Worm (Caenorhabditis elegans) whole organism, L2 larva: ENCODE data around the gene sld-5.

ENCODE experiments used
- C34F6.9 ChIP-seq: fragments of 150-350 bp; optimal IDR thresholded peaks from 2 replicates; lab custom pipeline; 2014; ENCODE audit warnings: missing biosample characterization, missing genetic modification characterization
- R02D3.7 ChIP-seq: fragments of 150-350 bp; optimal IDR thresholded peaks from 2 replicates; lab custom pipeline; 2014; ENCODE audit warnings: missing biosample characterization, missing genetic modification characterization
- Y55F3AM.14 ChIP-seq: fragments of 200-800 bp; sonication (Bioruptor generic); optimal IDR thresholded peaks from 2 replicates; lab custom pipeline; 2018; ENCODE audit warnings: mild to moderate bottlenecking, missing genetic modification characterization, missing compliant biosample characterization
- ama-1 ChIP-seq: fragments of 150-350 bp; optimal IDR thresholded peaks from 2 replicates; lab custom pipeline; 2018; ENCODE audit warnings: inconsistent platforms
- blmp-1 ChIP-seq: sonication (generic microtip); optimal IDR thresholded peaks from 2 replicates; lab custom pipeline; 2017; ENCODE audit warnings: missing genetic modification characterization, mild to moderate bottlenecking, missing compliant biosample characterization, antibody characterized with exemption, moderate library complexity; ENCODE audit not compliant: insufficient read depth
- ceh-16 ChIP-seq: fragments of 150-350 bp; optimal IDR thresholded peaks from 2 replicates; lab custom pipeline; 2014; ENCODE audit warnings: missing biosample characterization, missing genetic modification characterization
- ceh-82 ChIP-seq: fragments of 150-350 bp; optimal IDR thresholded peaks from 2 replicates; lab custom pipeline; 2014; ENCODE audit warnings: missing biosample characterization, missing genetic modification characterization
- dmd-4 ChIP-seq: sonication (generic microtip); optimal IDR thresholded peaks from 2 replicates; lab custom pipeline; 2017; ENCODE audit warnings: missing biosample characterization, missing genetic modification characterization
- egl-27 ChIP-seq: sonication (generic microtip); optimal IDR thresholded peaks from 3 replicates; lab custom pipeline; 2017; ENCODE audit warnings: missing biosample characterization, missing genetic modification reagents, missing genetic modification characterization
- elt-1 ChIP-seq: fragments of 150-350 bp; optimal IDR thresholded peaks from 2 replicates; lab custom pipeline; 2014; ENCODE audit warnings: missing biosample characterization, missing genetic modification characterization
- fos-1 ChIP-seq: fragments of 150-350 bp; optimal IDR thresholded peaks from 2 replicates; lab custom pipeline; 2014; ENCODE audit warnings: missing biosample characterization, missing genetic modification characterization
- gmeb-1 ChIP-seq: fragments of 150-350 bp; optimal IDR thresholded peaks from 2 replicates; lab custom pipeline; 2014; ENCODE audit warnings: missing biosample characterization, missing genetic modification characterization
- lin-39 ChIP-seq: fragments of 150-350 bp; optimal IDR thresholded peaks from 2 replicates; lab custom pipeline; 2014; ENCODE audit warnings: missing biosample characterization, missing genetic modification reagents, missing genetic modification characterization
- lsy-2 ChIP-seq, 2 experiments: fragments of 150-350 bp in 1 of 2; sonication (generic microtip) in 1 of 2; optimal IDR thresholded peaks; 2 replicates each; lab custom pipeline; 2014 to 2017; ENCODE audit warnings: missing biosample characterization in 2 of 2, missing genetic modification characterization in 2 of 2
- mbf-1 ChIP-seq: sonication (generic microtip); optimal IDR thresholded peaks from 2 replicates; lab custom pipeline; 2017; ENCODE audit warnings: missing biosample characterization, missing genetic modification characterization
- mdl-1 ChIP-seq, 2 experiments: fragments of 150-350 bp in 1 of 2; sonication (generic microtip) in 1 of 2; optimal IDR thresholded peaks; 2 replicates each; lab custom pipeline; 2017; ENCODE audit warnings: missing biosample characterization in 2 of 2, missing genetic modification characterization in 2 of 2
- nhr-10 ChIP-seq: sonication (generic microtip); optimal IDR thresholded peaks from 2 replicates; lab custom pipeline; 2017; ENCODE audit warnings: missing biosample characterization, missing genetic modification characterization
- nhr-12 ChIP-seq: fragments of 150-350 bp; optimal IDR thresholded peaks from 2 replicates; lab custom pipeline; 2014; ENCODE audit warnings: missing biosample characterization, missing genetic modification characterization
- nhr-21 ChIP-seq: fragments of 150-350 bp; optimal IDR thresholded peaks from 2 replicates; lab custom pipeline; 2014; ENCODE audit warnings: missing biosample characterization, missing genetic modification characterization
- nhr-23 ChIP-seq: fragments of 150-350 bp; optimal IDR thresholded peaks from 2 replicates; lab custom pipeline; 2014; ENCODE audit warnings: missing biosample characterization, missing genetic modification reagents, missing genetic modification characterization
- nhr-237 ChIP-seq: fragments of 150-350 bp; optimal IDR thresholded peaks from 2 replicates; lab custom pipeline; 2014; ENCODE audit warnings: missing biosample characterization, missing genetic modification characterization
- nhr-6 ChIP-seq: fragments of 150-350 bp; optimal IDR thresholded peaks from 2 replicates; lab custom pipeline; 2014; ENCODE audit warnings: missing biosample characterization, missing genetic modification characterization
- nhr-77 ChIP-seq: fragments of 150-350 bp; optimal IDR thresholded peaks from 2 replicates; lab custom pipeline; 2014; ENCODE audit warnings: missing biosample characterization, missing genetic modification characterization
- peb-1 ChIP-seq: fragments of 150-350 bp; optimal IDR thresholded peaks from 2 replicates; lab custom pipeline; 2014; ENCODE audit warnings: missing biosample characterization, missing genetic modification characterization
- sem-4 ChIP-seq: fragments of 150-350 bp; optimal IDR thresholded peaks from 2 replicates; lab custom pipeline; 2014; ENCODE audit warnings: missing biosample characterization, missing genetic modification reagents, missing genetic modification characterization
- skn-1 ChIP-seq: sonication (generic microtip); optimal IDR thresholded peaks from 2 replicates; lab custom pipeline; 2017; ENCODE audit warnings: missing biosample characterization, missing genetic modification characterization
- sma-3 ChIP-seq: sonication (generic microtip); optimal IDR thresholded peaks from 2 replicates; lab custom pipeline; 2016; ENCODE audit warnings: missing genetic modification reagents, missing genetic modification characterization, missing compliant biosample characterization
- snpc-4 ChIP-seq: fragments of 150-350 bp; optimal IDR thresholded peaks from 2 replicates; lab custom pipeline; 2014; ENCODE audit warnings: missing biosample characterization, missing genetic modification characterization
- unc-55 ChIP-seq: fragments of 150-350 bp; sonication (generic microtip); optimal IDR thresholded peaks from 3 replicates; lab custom pipeline; 2014; ENCODE audit warnings: missing biosample characterization, missing genetic modification reagents, missing genetic modification characterization
- unc-62 ChIP-seq: fragments of 150-350 bp; optimal IDR thresholded peaks from 2 replicates; lab custom pipeline; 2014; ENCODE audit warnings: missing biosample characterization, missing genetic modification reagents, missing genetic modification characterization
- ztf-11 ChIP-seq: sonication (generic microtip); optimal IDR thresholded peaks from 2 replicates; lab custom pipeline; 2017; ENCODE audit warnings: missing biosample characterization, missing genetic modification characterization
- ztf-4 ChIP-seq: fragments of 150-350 bp; optimal IDR thresholded peaks from 2 replicates; lab custom pipeline; 2014; ENCODE audit warnings: missing biosample characterization, missing genetic modification characterization

Gene sld-5

ce11 chrV:20241243-20241862, 3.8 kb upstream of the sld-5 start:
- TF ChIP-seq nhr-10 (tag; lab: Kevin White, UChicago) (no peak), mdl-1 (tag; optimal IDR thresholded peaks at IDR 0.05; lab: Kevin White, UChicago) (no peak), nhr-6 (no peak), unc-55 (no peak), nhr-23 (tag; lab: Kevin White, UChicago) (no peak), C34F6.9 (tag; lab: Kevin White, UChicago) (no peak), ama-1 (no peak), dmd-4 (no peak), sem-4 (tag; lab: Kevin White, UChicago) (no peak), nhr-12 (no peak), sma-3 (GFP tag; lab: Kevin White, UChicago) (no peak), gmeb-1 (tag; lab: Kevin White, UChicago) (no peak), ztf-11 (tag; lab: Kevin White, UChicago) (no peak), Y55F3AM.14 (GFP tag; lab: Kevin White, UChicago) (no peak)

- TF ChIP-seq snpc-4: no peak
These were observed 2.3 kb downstream of the sld-5 start for ce11 chrV:20235231-20235630.

- TF ChIP-seq mbf-1 (tag; lab: Kevin White, UChicago) (no peak), nhr-237 (tag; lab: Kevin White, UChicago) (no peak), lin-39 (tag; lab: Kevin White, UChicago) (no peak), unc-62 (GFP tag; lab: Kevin White, UChicago) (no peak), peb-1 (tag; lab: Kevin White, UChicago) (no peak)
- TF ChIP-seq, all 48 proteins: peak for 0
These were observed 3.1 kb downstream of the sld-5 start for ce11 chrV:20234439-20234838.

ce11 chrV:20233743-20234142, 3.8 kb downstream of the sld-5 start, which contains the start of gene Y113G7B.15:
Y113G7B.15 (minus strand) TSS chrV:20233843.
- TF ChIP-seq ceh-82 (tag; lab: Kevin White, UChicago) (no peak), ztf-4 (no peak), blmp-1 (tag; lab: Kevin White, UChicago) (no peak)

- peak; percentile 61 for TF ChIP-seq fos-1 (tag; lab: Kevin White, UChicago)
- no peak for TF ChIP-seq egl-27 (tag; lab: Kevin White, UChicago)
These were observed 12.2 kb downstream of the sld-5 start for ce11 chrV:20225312-20225711.

- TF ChIP-seq lsy-2 (tag; optimal IDR thresholded peaks at IDR 0.05; lab: Kevin White, UChicago) (no peak), skn-1 (tag; lab: Kevin White, UChicago) (no peak), nhr-77 (tag; lab: Kevin White, UChicago) (no peak), ceh-16 (tag; lab: Kevin White, UChicago) (no peak), nhr-12 (no peak), elt-1 (tag; lab: Kevin White, UChicago) (no peak), nhr-21 (tag; lab: Kevin White, UChicago) (no peak), unc-62 (GFP tag; lab: Kevin White, UChicago) (no peak), nhr-23 (tag; lab: Kevin White, UChicago) (no peak), fos-1 (tag; lab: Kevin White, UChicago) (no peak), C34F6.9 (tag; lab: Kevin White, UChicago) (no peak)
These were observed 13.8 kb downstream of the sld-5 start for ce11 chrV:20223725-20224124.

ce11 chrV:20220604-20221003, 16.9 kb downstream of the sld-5 start:
- TF ChIP-seq R02D3.7 (no peak), nhr-12 (no peak)
